Worm (Caenorhabditis elegans): ENCODE data around the gene tasp-1.

tasp-1 gene

ce11 chrIII:10717479-10717878, 41.6 kb upstream of the tasp-1 start (continued):
- TF ChIP-seq D2030.7 (GFP tag; IDR thresholded peaks at IDR 0.05), result no peak
- TF ChIP-seq hlh-26 (GFP tag; conservative IDR thresholded peaks at IDR 0.05), result no peak
- no peak for TF ChIP-seq F52B5.7 (tag; optimal IDR thresholded peaks at IDR 0.05)
- TF ChIP-seq attf-6 (GFP tag; IDR thresholded peaks at IDR 0.05), result no peak
- no peak for TF ChIP-seq aptf-3 (GFP tag; IDR thresholded peaks at IDR 0.05)
- no peak for TF ChIP-seq madf-6 (GFP tag; IDR thresholded peaks at IDR 0.05)
- no peak for TF ChIP-seq T07F8.4 (tag; optimal IDR thresholded peaks at IDR 0.05)
- TF ChIP-seq sdz-38 (tag; optimal IDR thresholded peaks at IDR 0.05), result no peak
- no peak for TF ChIP-seq B0336.3 (GFP tag; IDR thresholded peaks at IDR 0.05)
- no peak for TF ChIP-seq F55B11.4 (tag; optimal IDR thresholded peaks at IDR 0.05; ENCODE audit: borderline replicate concordance, insufficient read depth)
- TF ChIP-seq pha-4 (tag; optimal IDR thresholded peaks at IDR 0.05), result no peak
- no peak for TF ChIP-seq gei-17 (GFP tag; optimal IDR thresholded peaks at IDR 0.05)
- TF ChIP-seq somi-1 (GFP tag; optimal IDR thresholded peaks at IDR 0.05), result peak; percentile 89
- TF ChIP-seq nhr-179 (tag; optimal IDR thresholded peaks at IDR 0.05), result no peak
- 0 out of 2 replicates have a peak, but pooled peaks have one; percentile 7 for TF ChIP-seq pbrm-1 (GFP tag; IDR thresholded peaks at IDR 0.05)
- TF ChIP-seq madf-8 (GFP tag; conservative IDR thresholded peaks at IDR 0.05), result no peak
- no peak for TF ChIP-seq egrh-3 (GFP tag; IDR thresholded peaks at IDR 0.05)
- TF ChIP-seq die-1 (tag; optimal IDR thresholded peaks at IDR 0.05), result peak; percentile 45
- no peak for TF ChIP-seq lsy-27 (tag; optimal IDR thresholded peaks at IDR 0.05; ENCODE audit: borderline replicate concordance, insufficient read depth)
- no peak for TF ChIP-seq unc-130 (GFP tag; optimal IDR thresholded peaks at IDR 0.05)
- no peak for TF ChIP-seq C17E4.6 (GFP tag; IDR thresholded peaks at IDR 0.05)
- TF ChIP-seq hsf-1 (GFP tag; IDR thresholded peaks at IDR 0.05), result no peak
- TF ChIP-seq ztf-28 (GFP tag; IDR thresholded peaks at IDR 0.05), result no peak
- TF ChIP-seq attf-5 (GFP tag; optimal IDR thresholded peaks at IDR 0.05), result peak; percentile 46
- no peak for TF ChIP-seq lag-1 (GFP tag; IDR thresholded peaks at IDR 0.05)
- TF ChIP-seq snpc-1.3 (tag; optimal IDR thresholded peaks at IDR 0.05; ENCODE audit: insufficient read depth), result no peak
- no peak for TF ChIP-seq Y53G8AR.9 (GFP tag; conservative IDR thresholded peaks at IDR 0.05)
- peak; percentile 71 for TF ChIP-seq K11D2.4 (GFP tag; IDR thresholded peaks at IDR 0.05)
- TF ChIP-seq egl-44 (GFP tag; IDR thresholded peaks at IDR 0.05), result no peak
- no peak for TF ChIP-seq lin-35 (GFP tag; optimal IDR thresholded peaks at IDR 0.05)
- peak; percentile 69 for TF ChIP-seq ZK185.1 (tag; optimal IDR thresholded peaks at IDR 0.05; ENCODE audit: poor library complexity, severe bottlenecking)
- peak; percentile 89 for TF ChIP-seq nhr-80 (tag; optimal IDR thresholded peaks at IDR 0.05)
- TF ChIP-seq let-526 (GFP tag; IDR thresholded peaks at IDR 0.05), result no peak; the same call in 1 of the 2 replicates
- no peak for TF ChIP-seq ceh-91 (GFP tag; IDR thresholded peaks at IDR 0.05)
- TF ChIP-seq ccch-3 (GFP tag; optimal IDR thresholded peaks at IDR 0.05), result no peak
- TF ChIP-seq nhr-90 (tag; optimal IDR thresholded peaks at IDR 0.05), result no peak
- TF ChIP-seq snpc-1.1 (tag; optimal IDR thresholded peaks at IDR 0.05; ENCODE audit: insufficient read depth), result no peak
- no peak for TF ChIP-seq rpc-1 (optimal IDR thresholded peaks at IDR 0.05)
- TF ChIP-seq rpc-1 (tag; optimal IDR thresholded peaks at IDR 0.05), result no peak
- TF ChIP-seq rec-8 (tag; optimal IDR thresholded peaks at IDR 0.05), result no peak
- TF ChIP-seq ztf-22 (GFP tag; optimal IDR thresholded peaks at IDR 0.05), result no peak
- no peak for TF ChIP-seq egl-18 (GFP tag; IDR thresholded peaks at IDR 0.05)
- TF ChIP-seq xnd-1 (tag; optimal IDR thresholded peaks at IDR 0.05), result no peak
- TF ChIP-seq akir-1 (GFP tag; optimal IDR thresholded peaks at IDR 0.05), result no peak
- TF ChIP-seq K12H6.12 (tag; optimal IDR thresholded peaks at IDR 0.05), result no peak
- no peak for TF ChIP-seq ceh-100 (GFP tag; IDR thresholded peaks at IDR 0.05)
- TF ChIP-seq efl-1 (GFP tag; optimal IDR thresholded peaks at IDR 0.05), result no peak
- no peak for TF ChIP-seq F39B2.1 (GFP tag; IDR thresholded peaks at IDR 0.05)
- no peak for TF ChIP-seq ztf-6 (GFP tag; IDR thresholded peaks at IDR 0.05)

All from whole organism, young adult.